Fruit fly (Drosophila melanogaster) whole organism, prepupa: Measurements from ENCODE around the gene CG14803.

Experiments
- Hr38 ChIP-seq: sonication (Bioruptor generic); optimal IDR thresholded peaks from 2 replicates; lab custom pipeline; 2016; ENCODE audit warnings: missing biosample characterization, missing genetic modification characterization
- svp ChIP-seq: fragments of 200-800 bp; sonication (Bioruptor generic); peaks from one replicate; lab custom pipeline; 2016; ENCODE audit warnings: missing biosample characterization, missing genetic modification characterization

CG14803 gene

DNA sequence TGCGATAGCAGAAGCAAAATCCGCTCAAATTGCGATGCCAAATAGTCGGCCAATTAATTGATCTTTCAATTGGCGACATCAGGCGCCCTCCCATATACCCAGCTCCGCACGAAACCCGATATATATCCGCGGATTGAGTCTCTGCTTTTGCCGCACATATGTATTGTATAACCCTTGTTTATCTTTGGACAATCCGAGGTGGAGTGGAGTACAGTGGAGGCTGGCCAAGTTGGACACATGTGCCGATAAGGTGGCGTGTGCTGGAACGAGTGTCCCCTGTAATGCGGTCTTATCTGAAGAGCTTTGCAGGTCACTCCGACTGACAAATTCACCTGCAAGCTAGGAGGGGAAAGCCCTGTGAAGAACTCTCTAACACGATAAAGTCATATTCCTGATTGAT lies 40.9 kb downstream of the CG14803 start:
- peak; percentile 79 for TF ChIP-seq svp (GFP tag; lab: Kevin White, UChicago)
- TF ChIP-seq Hr38, result no peak
